Fruit fly (Drosophila melanogaster): ENCODE measurements around the gene rumpel.

rumpel gene

dm6 chrX:7415027-7415426, 3.4 kb upstream of the rumpel start (continued):
- TF ChIP-seq CG3065 (GFP tag; optimal IDR thresholded peaks at IDR 0.05): no peak
- TF ChIP-seq CG10321 (GFP tag; IDR thresholded peaks at IDR 0.05): no peak
- TF ChIP-seq Xbp1 (GFP tag; optimal IDR thresholded peaks at IDR 0.05): peak; percentile 12

dm6 chrX:7416953-7417352, 1.4 kb upstream of the rumpel start, which contains the start of gene CG34337:
Gene CG34337 (plus strand): TSS chrX:7417253.
- TF ChIP-seq sens (GFP tag): peak; percentile 1
- TF ChIP-seq CG9437 (GFP tag; optimal IDR thresholded peaks at IDR 0.05): no peak

- TF ChIP-seq sens (GFP tag) (peak; percentile 76), gem (tag; optimal IDR thresholded peaks at IDR 0.05) (peak; percentile 11), fru (optimal IDR thresholded peaks at IDR 0.05) (no peak), salm (tag; optimal IDR thresholded peaks at IDR 0.05) (no peak), Ssrp (tag; optimal IDR thresholded peaks at IDR 0.05) (no peak), CG6272 (GFP tag; IDR thresholded peaks at IDR 0.05) (no peak), CG4730 (GFP tag; IDR thresholded peaks at IDR 0.05) (no peak), Lhr (GFP tag; optimal IDR thresholded peaks at IDR 0.05) (no peak), Tbp (GFP tag; optimal IDR thresholded peaks at IDR 0.05) (no peak), Drgx (GFP tag; IDR thresholded peaks at IDR 0.05) (no peak), CG5180 (GFP tag; optimal IDR thresholded peaks at IDR 0.05) (no peak), nmo (GFP tag; optimal IDR thresholded peaks at IDR 0.05) (peak; percentile 70), bcd (GFP tag; optimal IDR thresholded peaks at IDR 0.05) (no peak)
These were observed 519 bp upstream of the rumpel start for dm6 chrX:7417875-7418274.

DNA sequence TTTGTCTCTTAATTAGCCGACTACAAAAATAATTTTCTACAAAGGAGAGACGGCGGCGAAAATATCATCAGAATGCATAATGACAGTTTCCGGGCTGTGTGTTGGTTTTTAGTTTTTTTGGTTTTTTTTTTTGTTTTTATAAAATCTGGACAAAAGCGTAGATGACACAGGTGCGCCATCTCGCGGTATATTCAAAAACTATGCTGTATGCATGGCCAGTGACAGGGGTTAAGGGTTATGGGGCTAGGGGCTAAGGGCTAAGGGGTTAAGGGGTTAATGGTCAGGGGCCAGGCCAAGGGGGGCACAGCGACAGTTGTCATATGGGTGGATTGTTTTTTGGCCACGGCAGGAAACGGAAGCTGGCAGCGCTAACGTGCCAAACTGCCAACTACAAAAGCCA, 4.2 kb downstream of the rumpel start:
- TF ChIP-seq CTCF (GFP tag; optimal IDR thresholded peaks at IDR 0.05) (peak; percentile 61), Fer2 (tag; optimal IDR thresholded peaks at IDR 0.05) (no peak), HHEX (GFP tag; optimal IDR thresholded peaks at IDR 0.05) (no peak), Stat92E (GFP tag; optimal IDR thresholded peaks at IDR 0.05) (no peak), Nf-YA (GFP tag; IDR thresholded peaks at IDR 0.05) (no peak)

DNA sequence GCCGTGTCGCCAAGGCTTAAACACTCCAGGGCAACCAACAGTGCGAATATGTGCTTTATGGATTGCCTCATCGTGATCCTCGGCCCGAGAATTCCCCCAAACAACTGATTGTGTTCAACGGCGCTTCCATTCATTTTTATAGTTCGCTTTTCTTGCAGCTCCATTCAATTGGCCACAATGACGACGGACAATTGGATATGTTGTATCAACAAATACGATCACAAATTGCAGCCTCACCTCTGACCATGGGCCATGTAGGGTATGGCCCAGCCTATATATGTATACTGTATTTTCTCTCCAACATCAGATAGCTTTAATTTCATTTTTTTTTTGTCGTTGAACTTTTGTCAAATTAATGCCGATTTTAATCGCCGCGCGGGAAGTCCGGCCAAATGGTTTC, 6.3 kb downstream of the rumpel start, which contains the start of gene CG15036:
CG15036 (minus strand) TSS at position 101 of the 400 bp plus-strand sequence.
- TF ChIP-seq CG12071 (GFP tag; optimal IDR thresholded peaks at IDR 0.05) (no peak), Optix (GFP tag; IDR thresholded peaks at IDR 0.05) (no peak), z (GFP tag; IDR thresholded peaks at IDR 0.05) (no peak), tx (GFP tag; optimal IDR thresholded peaks at IDR 0.05) (no peak), Sox102F (GFP tag; optimal IDR thresholded peaks at IDR 0.05) (no peak), Dfd (GFP tag; optimal IDR thresholded peaks at IDR 0.05) (no peak), CG14710 (tag; optimal IDR thresholded peaks at IDR 0.05) (no peak), CG14965 (GFP tag; optimal IDR thresholded peaks at IDR 0.05; ENCODE audit: borderline replicate concordance) (no peak), az2 (GFP tag; optimal IDR thresholded peaks at IDR 0.05) (no peak), Opbp (GFP tag; IDR thresholded peaks at IDR 0.05; ENCODE audit: partially characterized antibody) (no peak), usp (GFP tag; optimal IDR thresholded peaks at IDR 0.05) (no peak), amos (GFP tag; IDR thresholded peaks at IDR 0.05; ENCODE audit: partially characterized antibody) (no peak), CG43689 (GFP tag; IDR thresholded peaks at IDR 0.05) (no peak), zen2 (GFP tag; IDR thresholded peaks at IDR 0.05; ENCODE audit: partially characterized antibody) (no peak), nerfin-2 (GFP tag; IDR thresholded peaks at IDR 0.05; ENCODE audit: partially characterized antibody) (no peak)

All from whole organism, embryonic.